Worm (Caenorhabditis elegans): ENCODE data around the gene T08A9.13.
A peak's percentile ranks its signal among the peaks of the same experiment; 100 is the strongest.

DNA sequence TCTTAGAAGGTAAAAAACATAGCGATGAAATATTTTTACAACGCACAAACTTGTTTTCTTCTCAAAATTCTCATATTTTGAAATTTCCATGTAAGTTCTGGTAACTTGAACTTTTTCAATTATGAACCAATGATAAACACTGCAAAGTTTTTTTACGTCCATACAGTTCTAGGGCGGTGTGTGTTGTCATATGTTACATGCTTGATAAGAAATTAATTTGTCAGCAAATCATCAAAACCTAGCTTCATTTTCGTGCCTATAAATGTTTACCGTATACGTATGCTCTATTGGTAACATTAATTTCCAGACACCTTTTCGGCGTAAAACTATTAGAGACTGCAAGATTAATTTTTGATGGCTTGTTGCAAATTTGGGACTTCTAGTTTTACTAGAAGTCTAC, 21.0 kb upstream of the T08A9.13 start:
- TF ChIP-seq snpc-4 (tag; optimal IDR thresholded peaks at IDR 0.05) (no peak), zag-1 (tag; optimal IDR thresholded peaks at IDR 0.05) (no peak), tra-1 (GFP tag; IDR thresholded peaks at IDR 0.05) (no peak), hlh-30 (tag; optimal IDR thresholded peaks at IDR 0.05; ENCODE audit: insufficient read depth) (peak; percentile 8), ceh-28 (tag; optimal IDR thresholded peaks at IDR 0.05) (no peak), unc-62 (GFP tag; optimal IDR thresholded peaks at IDR 0.05 in 1 of 2) (no peak), unc-62 (tag; optimal IDR thresholded peaks at IDR 0.05) (no peak), unc-130 (GFP tag; optimal IDR thresholded peaks at IDR 0.05) (no peak), ZK546.5 (tag; optimal IDR thresholded peaks at IDR 0.05) (no peak), nhr-77 (tag; optimal IDR thresholded peaks at IDR 0.05) (no peak), ama-1 (optimal IDR thresholded peaks at IDR 0.05) (no peak), aly-2 (tag; optimal IDR thresholded peaks at IDR 0.05) (no peak), ztf-11 (tag; optimal IDR thresholded peaks at IDR 0.05) (no peak), skn-1 (tag; optimal IDR thresholded peaks at IDR 0.05) (no peak), egl-27 (tag; optimal IDR thresholded peaks at IDR 0.05) (no peak)
